Worm (Caenorhabditis elegans) whole organism, late embryonic: ENCODE results near the gene W05H9.4.

Source experiments
- ceh-14 ChIP-seq: sonication (generic microtip); optimal IDR thresholded peaks from 2 replicates; lab custom pipeline; 2016; ENCODE audit warnings: missing genotype, missing genetic modification characterization, missing compliant biosample characterization
- fkh-10 ChIP-seq: fragments of 150-350 bp; optimal IDR thresholded peaks from 2 replicates; lab custom pipeline; 2014; ENCODE audit warnings: missing biosample characterization, missing genetic modification reagents, missing genetic modification characterization
- hlh-8 ChIP-seq: sonication (generic microtip); optimal IDR thresholded peaks from 2 replicates; lab custom pipeline; 2016; ENCODE audit warnings: missing genotype, missing genetic modification characterization, missing compliant biosample characterization
- nfya-1 ChIP-seq: sonication (generic microtip); optimal IDR thresholded peaks from 2 replicates; lab custom pipeline; 2017; ENCODE audit warnings: missing genetic modification characterization, mild to moderate bottlenecking, missing compliant biosample characterization, antibody characterized with exemption, moderate library complexity

- TF ChIP-seq fkh-10 (GFP tag; lab: Kevin White, UChicago) (no peak), ceh-14 (tag; lab: Kevin White, UChicago) (no peak), hlh-8 (tag; lab: Kevin White, UChicago) (no peak), nfya-1 (no peak)
Observed at ce11 chrX:6277252-6277651, 13.8 kb downstream of the W05H9.4 start.
